Worm (Caenorhabditis elegans): Measurements from ENCODE around the gene bath-13.

- TF ChIP-seq xbp-1 (tag; optimal IDR thresholded peaks at IDR 0.05), result no peak
- no peak for TF ChIP-seq ceh-63 (GFP tag; optimal IDR thresholded peaks at IDR 0.05)
Measured at ce11 chrII:2473270-2473669, 48.6 kb downstream of the bath-13 start, which contains the start of gene tsr-1.

All from whole organism, L1 larva.